Fruit fly (Drosophila melanogaster) S2 (cell line): ENCODE results near the gene Srp54.

Experiments
- CG8478 ChIP-seq: fragments of >200 bp; optimal IDR thresholded peaks from 2 replicates; lab custom pipeline; 2018
- CTCF ChIP-seq, 2 experiments: fragments of >200 bp; optimal IDR thresholded peaks; 2 replicates each; lab custom pipeline; 2018

The Srp54 gene

DNA sequence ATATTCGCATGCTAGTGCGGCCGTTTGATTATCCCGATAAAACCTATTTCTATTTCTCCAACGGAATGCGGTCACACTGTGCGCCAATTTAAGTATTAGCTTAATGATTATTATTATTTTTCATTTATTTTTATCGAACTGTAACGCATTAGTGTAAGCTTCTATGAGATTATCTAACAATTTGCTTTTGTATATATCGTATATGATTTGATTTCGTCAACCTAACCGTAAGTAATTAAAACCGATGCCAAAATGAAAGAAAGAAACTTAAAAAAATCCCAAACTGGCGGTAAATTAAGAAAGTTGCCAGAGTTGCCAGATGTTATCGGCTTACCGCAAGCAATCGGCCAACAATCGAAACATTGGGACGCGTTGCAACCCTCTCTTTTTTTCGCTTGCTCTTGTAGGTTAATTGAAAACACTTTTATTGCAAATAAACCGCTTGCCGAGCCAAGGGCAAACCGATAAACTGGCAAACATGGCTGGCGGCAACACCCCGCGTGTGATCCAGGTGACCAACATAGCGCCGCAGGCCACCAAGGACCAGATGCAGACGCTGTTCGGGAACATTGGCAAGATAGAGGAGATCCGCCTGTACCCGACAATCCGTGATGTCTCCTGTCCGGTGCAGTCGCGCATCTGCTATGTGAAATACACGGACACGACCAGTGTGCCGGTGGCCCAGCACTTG, at the start of gene Srp54, which contains the start of gene Etl1:
Gene Srp54 (plus strand): TSS at position 342 of the 691 bp plus-strand sequence.
Gene Etl1 (minus strand): TSS at position 39 of the 691 bp plus-strand sequence.
- no peak for TF ChIP-seq CG8478 (lab: Kevin White, UChicago)
- no peak for TF ChIP-seq CTCF (optimal IDR thresholded peaks at IDR 0.05; lab: Kevin White, UChicago)

- TF ChIP-seq CTCF (optimal IDR thresholded peaks at IDR 0.05; lab: Kevin White, UChicago) (no peak), CG8478 (lab: Kevin White, UChicago) (no peak)
Measured at dm6 chr2L:9862964-9863363, 49.7 kb upstream of the Srp54 start.

dm6 chr2L:9863479-9863878, 49.2 kb upstream of the Srp54 start:
- no peak for TF ChIP-seq CTCF (optimal IDR thresholded peaks at IDR 0.05; lab: Kevin White, UChicago)
- no peak for TF ChIP-seq CG8478 (lab: Kevin White, UChicago)

DNA sequence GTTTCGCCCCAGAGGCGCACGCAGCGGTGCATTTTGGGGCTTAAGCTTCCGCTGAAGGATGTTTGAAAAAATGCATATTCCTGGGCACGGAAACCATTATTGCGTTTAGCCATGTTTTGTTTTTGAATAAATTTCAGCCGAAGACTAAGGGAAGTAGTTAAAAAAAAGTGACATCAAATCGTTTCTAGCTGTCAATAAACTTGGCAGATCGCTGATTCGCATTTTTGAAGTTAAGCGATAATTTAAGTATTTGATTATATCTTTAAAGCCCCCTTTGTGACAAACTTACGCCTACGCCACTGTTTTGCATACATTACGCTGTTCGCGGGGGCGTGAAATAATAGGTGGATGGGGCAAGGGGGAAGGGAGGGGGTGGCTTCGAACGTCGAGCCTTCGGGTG, 48.4 kb upstream of the Srp54 start:
- TF ChIP-seq CG8478 (lab: Kevin White, UChicago), result no peak
- no peak for TF ChIP-seq CTCF (optimal IDR thresholded peaks at IDR 0.05; lab: Kevin White, UChicago)

dm6 chr2L:9882393-9882971, 30.2 kb upstream of the Srp54 start:
- TF ChIP-seq CG8478 (lab: Kevin White, UChicago) (no peak), CTCF (optimal IDR thresholded peaks at IDR 0.05; lab: Kevin White, UChicago) (no peak)

DNA sequence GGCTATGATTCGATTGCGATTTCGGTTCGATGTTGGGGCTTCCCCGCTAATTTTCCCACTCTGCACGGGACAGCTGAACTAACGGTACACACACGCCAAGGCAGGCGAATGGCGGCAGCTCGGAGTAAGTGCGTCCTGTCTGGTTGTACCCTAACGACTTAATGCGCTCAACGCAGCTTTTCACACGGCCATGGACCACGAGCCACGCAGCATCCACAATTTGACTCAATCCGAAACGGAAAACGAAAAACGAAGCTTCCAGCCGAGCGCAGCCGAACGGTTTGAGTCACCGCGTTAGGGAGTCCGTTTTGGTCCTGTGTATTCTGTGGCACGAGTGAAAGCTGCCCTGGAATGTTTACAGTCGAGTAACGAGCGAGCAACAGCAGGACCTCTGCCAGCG, 26.6 kb upstream of the Srp54 start, which contains the start of gene nAChRalpha6:
Gene nAChRalpha6 (minus strand): TSS at position 165 of the 400 bp plus-strand sequence.
- TF ChIP-seq CG8478 (lab: Kevin White, UChicago) (no peak), CTCF (optimal IDR thresholded peaks at IDR 0.05; lab: Kevin White, UChicago) (no peak)

dm6 chr2L:9887856-9888269, 24.8 kb upstream of the Srp54 start, which contains the start of gene Fkbp59:
Gene Fkbp59, plus strand, starts transcription at chr2L:9888005.
- TF ChIP-seq CTCF (optimal IDR thresholded peaks at IDR 0.05; lab: Kevin White, UChicago), result peak; percentile 95 to 96
- TF ChIP-seq CG8478 (lab: Kevin White, UChicago), result no peak

DNA sequence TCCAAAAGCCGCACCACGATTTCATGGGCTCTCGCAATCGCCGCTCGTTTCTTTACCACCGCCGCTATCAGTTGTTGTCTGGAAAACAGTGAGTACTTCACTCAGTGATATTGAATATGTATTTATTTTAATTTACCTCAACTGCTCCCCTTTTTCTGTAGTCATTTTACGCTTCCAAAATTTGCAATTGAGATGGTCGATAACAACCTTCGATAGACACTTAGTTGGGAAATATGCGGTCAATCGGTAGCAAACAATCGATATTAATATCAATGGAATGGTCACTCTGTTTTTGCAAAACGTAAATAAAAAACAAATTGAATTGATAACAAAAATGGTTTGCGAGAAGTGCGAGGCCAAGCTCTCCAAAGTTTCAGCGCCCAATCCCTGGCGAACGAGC, 22.1 kb upstream of the Srp54 start, which contains the start of the genes CG34183 and CG4537:
Gene CG34183 (minus strand): TSS at position 197 of the 400 bp plus-strand sequence.
Gene CG4537 (plus strand): TSS at position 310 of the 400 bp plus-strand sequence.
- TF ChIP-seq CG8478 (lab: Kevin White, UChicago) (no peak), CTCF (optimal IDR thresholded peaks at IDR 0.05; lab: Kevin White, UChicago) (no peak)

DNA sequence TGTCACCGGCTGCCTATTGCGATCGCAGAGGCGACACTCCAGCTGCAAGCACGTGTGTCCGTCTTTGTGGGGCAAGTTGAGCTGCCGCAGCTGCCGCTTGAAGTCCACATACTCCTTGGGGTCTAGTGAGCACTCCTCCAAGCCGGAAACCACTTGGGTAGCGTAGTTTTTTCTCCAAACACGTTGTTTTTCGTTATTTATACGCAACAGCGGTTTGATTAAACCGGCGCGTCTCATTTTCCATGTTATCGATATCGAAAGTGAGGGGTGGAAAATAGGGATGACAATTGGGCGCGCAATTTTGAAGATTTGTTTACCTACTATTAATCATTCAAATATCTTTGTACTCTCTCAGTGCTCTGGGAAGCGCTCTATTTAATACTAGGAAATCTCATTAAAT, 19.5 kb upstream of the Srp54 start, which contains the start of gene mtDNA-helicase:
Gene mtDNA-helicase (minus strand): TSS at position 264 of the 400 bp plus-strand sequence.
- TF ChIP-seq CTCF (optimal IDR thresholded peaks at IDR 0.05; lab: Kevin White, UChicago) (no peak), CG8478 (lab: Kevin White, UChicago) (no peak)

DNA sequence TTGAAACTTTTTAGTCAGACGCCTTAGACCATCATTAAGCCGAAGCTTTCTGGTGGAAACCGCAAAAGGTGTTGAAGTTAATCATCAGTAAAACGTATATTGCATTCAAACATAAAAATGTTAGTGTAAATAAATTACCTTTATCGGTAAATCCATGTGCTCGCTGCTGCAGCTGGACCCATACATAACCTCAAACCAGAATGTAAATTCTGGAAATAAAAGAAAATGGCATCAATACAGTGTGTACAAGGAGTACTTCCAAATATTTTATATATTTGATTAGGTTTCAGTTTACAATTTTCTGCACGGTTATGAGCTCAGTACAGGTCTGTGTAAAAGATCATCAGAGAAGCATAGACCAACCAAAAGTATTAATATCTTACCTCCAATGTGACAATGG, 18.5 kb upstream of the Srp54 start:
- TF ChIP-seq CG8478 (lab: Kevin White, UChicago) (no peak), CTCF (optimal IDR thresholded peaks at IDR 0.05; lab: Kevin White, UChicago) (no peak)

DNA sequence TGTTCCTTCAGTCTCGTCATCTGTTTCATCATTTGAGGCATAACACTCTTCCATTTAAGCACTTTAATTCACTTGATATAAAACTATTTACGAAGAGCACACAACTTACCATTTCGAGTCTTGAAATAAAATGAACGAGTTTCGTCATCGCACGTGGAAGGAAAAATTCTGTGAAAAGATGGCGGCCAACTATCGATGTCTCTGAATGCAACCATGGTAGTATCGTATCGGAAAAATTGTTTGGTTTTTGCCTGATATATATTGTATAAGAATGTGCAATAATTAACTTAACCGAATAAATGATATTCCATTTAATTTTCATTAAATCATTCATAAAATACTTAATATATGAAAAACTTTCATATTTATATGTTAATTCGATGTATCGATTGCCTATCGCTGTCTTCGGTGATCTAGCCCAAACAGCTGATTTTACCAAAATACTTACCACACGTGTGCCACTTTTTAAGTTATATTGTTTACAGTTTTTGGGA, 17.8 kb upstream of the Srp54 start, which contains the start of gene Bka:
Gene Bka (plus strand): TSS at position 417 of the 494 bp plus-strand sequence.
- TF ChIP-seq CG8478 (lab: Kevin White, UChicago) (no peak), CTCF (optimal IDR thresholded peaks at IDR 0.05; lab: Kevin White, UChicago) (no peak)

DNA sequence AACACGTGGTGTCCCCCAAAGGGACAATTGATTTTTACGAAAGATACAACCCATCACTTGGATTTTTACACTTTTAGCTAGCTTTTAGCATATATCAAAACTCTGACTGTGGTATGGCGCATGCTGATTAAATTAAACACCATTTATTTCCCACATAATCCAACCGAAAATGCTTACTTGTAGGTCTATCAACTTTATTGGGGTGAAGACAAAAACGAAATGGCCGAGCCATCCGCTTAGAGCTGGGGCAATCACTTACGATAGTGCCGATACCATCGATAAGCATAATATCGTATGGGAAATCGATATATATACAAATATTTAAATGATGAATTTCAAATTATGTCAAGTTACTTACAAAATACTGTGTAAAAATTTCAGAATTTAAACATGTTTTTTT, 15.4 kb upstream of the Srp54 start, which contains the start of gene RpS2:
Gene RpS2 (minus strand): TSS at position 257 of the 400 bp plus-strand sequence.
- TF ChIP-seq CG8478 (lab: Kevin White, UChicago) (no peak), CTCF (optimal IDR thresholded peaks at IDR 0.05; lab: Kevin White, UChicago) (peak in 1 of 2 experiments; percentile 33)

DNA sequence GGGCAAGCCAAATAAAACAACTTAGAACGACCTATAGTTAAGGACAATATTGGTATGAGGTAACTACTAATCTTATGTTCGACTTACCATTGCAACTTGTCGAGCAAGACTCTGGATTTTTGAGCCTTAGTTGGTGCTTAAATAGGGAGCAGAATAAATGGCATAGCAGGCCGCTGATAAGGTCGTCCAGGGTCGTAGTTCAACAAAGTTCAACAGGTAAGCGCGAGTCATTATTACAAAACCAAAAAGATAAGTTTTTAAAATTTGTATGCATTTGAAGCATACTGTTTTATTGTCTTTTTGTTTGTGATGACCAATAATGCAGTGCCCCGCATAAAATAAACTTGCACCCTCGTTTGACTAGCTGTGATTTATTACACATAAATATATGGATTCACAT, 9.7 kb upstream of the Srp54 start, which contains the start of gene Muc30E:
Gene Muc30E (minus strand): TSS at position 101 of the 400 bp plus-strand sequence.
- TF ChIP-seq CTCF (optimal IDR thresholded peaks at IDR 0.05; lab: Kevin White, UChicago) (no peak), CG8478 (lab: Kevin White, UChicago) (no peak)

- TF ChIP-seq CTCF (optimal IDR thresholded peaks at IDR 0.05; lab: Kevin White, UChicago) (no peak), CG8478 (lab: Kevin White, UChicago) (no peak)
Measured at dm6 chr2L:9906641-9907040, 6.1 kb upstream of the Srp54 start.
